Worm (Caenorhabditis elegans): ENCODE data around the gene vps-15.

Gene vps-15

ce11 chrII:11893323-11893722 is 22.3 kb downstream of the vps-15 start, which contains the start of gene ZK930.2:
Gene ZK930.2, minus strand, starts transcription at chrII:11893423.
- TF ChIP-seq unc-62 (GFP tag; optimal IDR thresholded peaks at IDR 0.05): no peak
- TF ChIP-seq ceh-9 (tag; optimal IDR thresholded peaks at IDR 0.05): no peak
- no peak for TF ChIP-seq zag-1 (tag; optimal IDR thresholded peaks at IDR 0.05)
- TF ChIP-seq jun-1 (tag; optimal IDR thresholded peaks at IDR 0.05): no peak
- TF ChIP-seq skn-1 (tag; optimal IDR thresholded peaks at IDR 0.05): no peak
- TF ChIP-seq mml-1 (tag; optimal IDR thresholded peaks at IDR 0.05): no peak
- no peak for TF ChIP-seq lin-39 (tag; optimal IDR thresholded peaks at IDR 0.05)
- TF ChIP-seq nhr-67 (tag; optimal IDR thresholded peaks at IDR 0.05): no peak
- TF ChIP-seq unc-39 (tag; optimal IDR thresholded peaks at IDR 0.05): no peak
- no peak for TF ChIP-seq nhr-23 (tag; optimal IDR thresholded peaks at IDR 0.05)
- TF ChIP-seq elt-1 (tag; optimal IDR thresholded peaks at IDR 0.05): no peak
- no peak for TF ChIP-seq fkh-2 (tag; optimal IDR thresholded peaks at IDR 0.05)
- TF ChIP-seq nhr-237 (tag; optimal IDR thresholded peaks at IDR 0.05): no peak
- no peak for TF ChIP-seq nhr-43 (tag; optimal IDR thresholded peaks at IDR 0.05; ENCODE audit: poor library complexity, severe bottlenecking)
- TF ChIP-seq fos-1 (tag; optimal IDR thresholded peaks at IDR 0.05): no peak
- no peak for TF ChIP-seq lsy-12 (tag; optimal IDR thresholded peaks at IDR 0.05)

ce11 chrII:11890596-11890995 is 25.1 kb downstream of the vps-15 start:
- TF ChIP-seq lsy-12 (tag; optimal IDR thresholded peaks at IDR 0.05) (no peak), egl-5 (tag; optimal IDR thresholded peaks at IDR 0.05) (no peak), eor-1 (tag; optimal IDR thresholded peaks at IDR 0.05) (no peak), R02D3.7 (tag; optimal IDR thresholded peaks at IDR 0.05) (no peak), ZK546.5 (tag; optimal IDR thresholded peaks at IDR 0.05) (no peak), ama-1 (optimal IDR thresholded peaks at IDR 0.05) (no peak), sea-2 (GFP tag; optimal IDR thresholded peaks at IDR 0.05) (no peak)

ce11 chrII:11889420-11890075 is 26.1 kb downstream of the vps-15 start:
- TF ChIP-seq ama-1 (optimal IDR thresholded peaks at IDR 0.05) (peak; percentile 22), hmg-11 (tag; optimal IDR thresholded peaks at IDR 0.05) (peak; percentile 27), elt-1 (tag; optimal IDR thresholded peaks at IDR 0.05) (no peak), nfya-1 (tag; optimal IDR thresholded peaks at IDR 0.05; ENCODE audit: insufficient read depth) (peak; percentile 0), pha-4 (tag; optimal IDR thresholded peaks at IDR 0.05) (peak; percentile 29), lin-39 (tag; optimal IDR thresholded peaks at IDR 0.05) (peak; percentile 7), nhr-23 (tag; optimal IDR thresholded peaks at IDR 0.05) (peak; percentile 64), nhr-25 (tag; optimal IDR thresholded peaks at IDR 0.05) (peak; percentile 72), pqm-1 (tag; optimal IDR thresholded peaks at IDR 0.05) (no peak), egl-27 (tag; optimal IDR thresholded peaks at IDR 0.05) (no peak)

- TF ChIP-seq ceh-9 (tag; optimal IDR thresholded peaks at IDR 0.05) (no peak), ceh-82 (tag; optimal IDR thresholded peaks at IDR 0.05) (no peak), elt-1 (tag; optimal IDR thresholded peaks at IDR 0.05) (peak; percentile 82), eor-1 (tag; optimal IDR thresholded peaks at IDR 0.05) (no peak), nhr-237 (tag; optimal IDR thresholded peaks at IDR 0.05) (no peak), tbx-2 (tag; optimal IDR thresholded peaks at IDR 0.05) (no peak)
Measured at ce11 chrII:11888150-11888549, 27.5 kb downstream of the vps-15 start.

ce11 chrII:11887724-11888123 is 27.9 kb downstream of the vps-15 start:
- TF ChIP-seq daf-12 (tag; optimal IDR thresholded peaks at IDR 0.05) (no peak), unc-62 (GFP tag; optimal IDR thresholded peaks at IDR 0.05) (no peak), ztf-11 (tag; optimal IDR thresholded peaks at IDR 0.05) (no peak), mml-1 (tag; optimal IDR thresholded peaks at IDR 0.05) (no peak), elt-3 (tag; optimal IDR thresholded peaks at IDR 0.05) (no peak), ceh-9 (tag; optimal IDR thresholded peaks at IDR 0.05) (no peak), pha-4 (tag; optimal IDR thresholded peaks at IDR 0.05) (no peak), R02D3.7 (tag; optimal IDR thresholded peaks at IDR 0.05) (no peak), nhr-11 (tag; optimal IDR thresholded peaks at IDR 0.05) (no peak), zag-1 (tag; optimal IDR thresholded peaks at IDR 0.05) (no peak)

All from whole organism, L3 larva.